Worm (Caenorhabditis elegans) whole organism, mixed stage, embryonic: ENCODE results near the gene srw-42.

Experiments used
- ceh-43 ChIP-seq: fragments of 200-800 bp; sonication (Bioruptor generic); optimal IDR thresholded peaks from 2 replicates; lab custom pipeline; 2018; ENCODE audit warnings: mild to moderate bottlenecking, missing genetic modification characterization, moderate library complexity, missing compliant biosample characterization
- ces-1 ChIP-seq: fragments of 150-350 bp; optimal IDR thresholded peaks from 2 replicates; lab custom pipeline; 2014; ENCODE audit warnings: missing biosample characterization, missing genetic modification reagents, missing genetic modification characterization
- elt-3 ChIP-seq: fragments of 150-350 bp; optimal IDR thresholded peaks from 2 replicates; lab custom pipeline; 2014; ENCODE audit warnings: missing biosample characterization, missing genetic modification characterization
- nhr-2 ChIP-seq: fragments of 150-350 bp; optimal IDR thresholded peaks from 2 replicates; lab custom pipeline; 2014; ENCODE audit warnings: missing biosample characterization, missing genetic modification characterization
- snpc-4 ChIP-seq: fragments of 150-350 bp; optimal IDR thresholded peaks from 2 replicates; lab custom pipeline; 2014; ENCODE audit warnings: missing biosample characterization, missing genetic modification characterization
- unc-39 ChIP-seq: fragments of 150-350 bp; optimal IDR thresholded peaks from 2 replicates; lab custom pipeline; 2014; ENCODE audit warnings: missing biosample characterization, missing genetic modification characterization
- ztf-11 ChIP-seq: fragments of 150-350 bp; optimal IDR thresholded peaks from 2 replicates; lab custom pipeline; 2014; ENCODE audit warnings: missing biosample characterization, missing genetic modification characterization

DNA sequence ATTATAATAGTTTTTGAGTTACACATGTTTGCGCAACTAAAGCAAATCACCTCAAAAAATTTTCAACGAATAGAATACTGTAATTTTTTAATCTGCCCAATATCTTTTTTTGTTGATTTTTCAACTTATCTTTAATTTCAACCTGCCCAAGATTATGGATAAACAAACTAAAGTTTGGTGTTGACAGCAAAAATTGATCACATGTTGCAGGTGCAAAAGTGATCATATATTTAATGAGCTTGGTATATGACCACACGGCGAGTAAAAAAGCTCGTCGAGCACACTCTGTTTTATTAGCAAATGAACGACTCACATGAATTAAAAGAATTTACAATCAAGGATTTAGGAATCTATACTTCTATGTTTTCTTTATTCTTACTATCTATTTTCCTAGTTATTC is 18.1 kb downstream of the srw-42 start, which contains the start of gene srz-1:
- no peak for TF ChIP-seq snpc-4 (tag; lab: Kevin White, UChicago)
- TF ChIP-seq ceh-43 (GFP tag; lab: Kevin White, UChicago), result no peak
- no peak for TF ChIP-seq unc-39
- TF ChIP-seq elt-3 (tag; lab: Kevin White, UChicago), result no peak
- TF ChIP-seq nhr-2 (tag; lab: Kevin White, UChicago), result no peak
- TF ChIP-seq ztf-11 (tag; lab: Kevin White, UChicago), result no peak
- no peak for TF ChIP-seq ces-1
